Worm (Caenorhabditis elegans) whole organism, L3 larva: ENCODE measurements around the gene nhr-39.

ENCODE experiments used
- R02D3.7 ChIP-seq: fragments of 150-350 bp; optimal IDR thresholded peaks from 2 replicates; lab custom pipeline; 2014; ENCODE audit warnings: missing biosample characterization, missing genetic modification characterization
- ZK546.5 ChIP-seq: sonication (generic microtip); optimal IDR thresholded peaks from 2 replicates; lab custom pipeline; 2017; ENCODE audit warnings: missing biosample characterization, missing genetic modification characterization
- aly-2 ChIP-seq: fragments of 150-350 bp; optimal IDR thresholded peaks from 2 replicates; lab custom pipeline; 2014; ENCODE audit warnings: missing biosample characterization, missing genetic modification characterization
- ama-1 ChIP-seq: fragments of 150-350 bp; optimal IDR thresholded peaks from 2 replicates; lab custom pipeline; 2018
- ceh-16 ChIP-seq: sonication (generic microtip); optimal IDR thresholded peaks from 2 replicates; lab custom pipeline; 2017; ENCODE audit warnings: missing biosample characterization, missing genetic modification characterization
- ceh-28 ChIP-seq: fragments of 150-350 bp; optimal IDR thresholded peaks from 2 replicates; lab custom pipeline; 2014; ENCODE audit warnings: missing biosample characterization, missing genetic modification reagents, missing genetic modification characterization
- ceh-82 ChIP-seq: fragments of 150-350 bp; optimal IDR thresholded peaks from 2 replicates; lab custom pipeline; 2014; ENCODE audit warnings: missing biosample characterization, missing genetic modification characterization
- ceh-9 ChIP-seq: sonication (generic microtip); optimal IDR thresholded peaks from 2 replicates; lab custom pipeline; 2018; ENCODE audit warnings: missing biosample characterization, missing genetic modification characterization
- daf-12 ChIP-seq: fragments of 150-350 bp; optimal IDR thresholded peaks from 2 replicates; lab custom pipeline; 2014; ENCODE audit warnings: missing biosample characterization, missing genetic modification reagents, missing genetic modification characterization
- egl-27 ChIP-seq: sonication (generic microtip); optimal IDR thresholded peaks from 4 replicates; lab custom pipeline; 2017; ENCODE audit warnings: missing biosample characterization, missing genetic modification reagents, missing genetic modification characterization
- egl-5 ChIP-seq: fragments of 150-350 bp; optimal IDR thresholded peaks from 2 replicates; lab custom pipeline; 2017; ENCODE audit warnings: missing biosample characterization, missing genetic modification reagents, missing genetic modification characterization, inconsistent platforms
- elt-2 ChIP-seq: sonication (generic microtip); optimal IDR thresholded peaks from 2 replicates; lab custom pipeline; 2016; ENCODE audit warnings: missing genetic modification reagents, mild to moderate bottlenecking, missing genetic modification characterization, missing compliant biosample characterization
- elt-3 ChIP-seq, 3 experiments: fragments of 150-350 bp in 1 of 3; sonication (generic microtip) in 2 of 3; optimal IDR thresholded peaks; 2 replicates in 2 of 3; 4 replicates in 1 of 3; lab custom pipeline; 2014 to 2017; ENCODE audit warnings: missing biosample characterization in 3 of 3, missing genetic modification characterization in 3 of 3
- eor-1 ChIP-seq, 2 experiments: fragments of 150-350 bp; optimal IDR thresholded peaks; 2 replicates each; lab custom pipeline; 2014 to 2018; ENCODE audit warnings: missing biosample characterization in 2 of 2, missing genetic modification characterization in 2 of 2
- fkh-10 ChIP-seq: sonication (generic microtip); optimal IDR thresholded peaks from 2 replicates; lab custom pipeline; 2017; ENCODE audit warnings: missing biosample characterization, missing genetic modification reagents, missing genetic modification characterization
- fkh-2 ChIP-seq: fragments of 150-350 bp; optimal IDR thresholded peaks from 2 replicates; lab custom pipeline; 2014; ENCODE audit warnings: missing biosample characterization, missing genetic modification reagents, missing genetic modification characterization
- fos-1 ChIP-seq: fragments of 150-350 bp; optimal IDR thresholded peaks from 2 replicates; lab custom pipeline; 2014; ENCODE audit warnings: missing biosample characterization, missing genetic modification characterization
- lin-15B ChIP-seq: fragments of 150-350 bp; optimal IDR thresholded peaks from 2 replicates; lab custom pipeline; 2014; ENCODE audit warnings: missing biosample characterization, missing genetic modification characterization
- lin-39 ChIP-seq: fragments of 150-350 bp; optimal IDR thresholded peaks from 2 replicates; lab custom pipeline; 2018; ENCODE audit warnings: missing biosample characterization, missing genetic modification reagents, missing genetic modification characterization
- lsy-12 ChIP-seq: sonication (generic microtip); optimal IDR thresholded peaks from 2 replicates; lab custom pipeline; 2016; ENCODE audit warnings: mild to moderate bottlenecking, missing genetic modification characterization, missing compliant biosample characterization
- mdl-1 ChIP-seq: fragments of 150-350 bp; optimal IDR thresholded peaks from 2 replicates; lab custom pipeline; 2014; ENCODE audit warnings: missing biosample characterization, missing genetic modification characterization
- nfya-1 ChIP-seq: sonication (generic microtip); optimal IDR thresholded peaks from 2 replicates; lab custom pipeline; 2017; ENCODE audit warnings: missing genetic modification characterization, mild to moderate bottlenecking, missing compliant biosample characterization, antibody characterized with exemption, moderate library complexity; ENCODE audit not compliant: insufficient read depth
- nhr-11 ChIP-seq: fragments of 150-350 bp; optimal IDR thresholded peaks from 2 replicates; lab custom pipeline; 2014; ENCODE audit warnings: missing biosample characterization, missing genetic modification characterization
- nhr-23 ChIP-seq: fragments of 150-350 bp; optimal IDR thresholded peaks from 2 replicates; lab custom pipeline; 2014; ENCODE audit warnings: missing biosample characterization, missing genetic modification reagents, missing genetic modification characterization
- nhr-237 ChIP-seq: fragments of 150-350 bp; optimal IDR thresholded peaks from 2 replicates; lab custom pipeline; 2014; ENCODE audit warnings: missing biosample characterization, missing genetic modification characterization
- nhr-25 ChIP-seq: sonication (generic microtip); optimal IDR thresholded peaks from 2 replicates; lab custom pipeline; 2017; ENCODE audit warnings: missing biosample characterization, missing genetic modification characterization
- nhr-28 ChIP-seq: fragments of 150-350 bp; optimal IDR thresholded peaks from 2 replicates; lab custom pipeline; 2014; ENCODE audit warnings: missing biosample characterization, missing genetic modification characterization
- nhr-43 ChIP-seq: sonication (generic microtip); optimal IDR thresholded peaks from 2 replicates; lab custom pipeline; 2016; ENCODE audit warnings: mild to moderate bottlenecking, missing genetic modification characterization, missing compliant biosample characterization; ENCODE audit not compliant: poor library complexity, severe bottlenecking
- nhr-67 ChIP-seq: fragments of 150-350 bp; optimal IDR thresholded peaks from 2 replicates; lab custom pipeline; 2014; ENCODE audit warnings: missing biosample characterization, missing genetic modification characterization
- nhr-76 ChIP-seq: fragments of 150-350 bp; sonication (generic microtip); optimal IDR thresholded peaks from 5 replicates; lab custom pipeline; 2014; ENCODE audit warnings: missing biosample characterization, missing genetic modification characterization
- nhr-77 ChIP-seq: fragments of 150-350 bp; optimal IDR thresholded peaks from 2 replicates; lab custom pipeline; 2014; ENCODE audit warnings: missing biosample characterization, missing genetic modification characterization
- pha-4 ChIP-seq: fragments of 150-350 bp; optimal IDR thresholded peaks from 2 replicates; lab custom pipeline; 2014; ENCODE audit warnings: missing biosample characterization, missing genetic modification reagents, missing genetic modification characterization
- sea-2 ChIP-seq: fragments of 150-350 bp; sonication (generic microtip); optimal IDR thresholded peaks from 4 replicates; lab custom pipeline; 2014; ENCODE audit warnings: missing biosample characterization, missing genetic modification reagents, missing genetic modification characterization
- skn-1 ChIP-seq: fragments of 150-350 bp; optimal IDR thresholded peaks from 2 replicates; lab custom pipeline; 2014; ENCODE audit warnings: missing biosample characterization, missing genetic modification characterization
- tbx-2 ChIP-seq: sonication (generic microtip); optimal IDR thresholded peaks from 2 replicates; lab custom pipeline; 2016; ENCODE audit warnings: mild to moderate bottlenecking, missing genetic modification characterization, missing compliant biosample characterization
- unc-39 ChIP-seq: sonication (generic microtip); optimal IDR thresholded peaks from 4 replicates; lab custom pipeline; 2017; ENCODE audit warnings: missing biosample characterization, missing genetic modification characterization
- zag-1 ChIP-seq: fragments of 150-350 bp; optimal IDR thresholded peaks from 2 replicates; lab custom pipeline; 2014; ENCODE audit warnings: missing biosample characterization, missing genetic modification characterization
- ztf-11 ChIP-seq: fragments of 150-350 bp; optimal IDR thresholded peaks from 2 replicates; lab custom pipeline; 2014; ENCODE audit warnings: missing biosample characterization, missing genetic modification characterization
- ztf-4 ChIP-seq: fragments of 150-350 bp; optimal IDR thresholded peaks from 2 replicates; lab custom pipeline; 2014; ENCODE audit warnings: missing biosample characterization, missing genetic modification characterization

Gene nhr-39

DNA sequence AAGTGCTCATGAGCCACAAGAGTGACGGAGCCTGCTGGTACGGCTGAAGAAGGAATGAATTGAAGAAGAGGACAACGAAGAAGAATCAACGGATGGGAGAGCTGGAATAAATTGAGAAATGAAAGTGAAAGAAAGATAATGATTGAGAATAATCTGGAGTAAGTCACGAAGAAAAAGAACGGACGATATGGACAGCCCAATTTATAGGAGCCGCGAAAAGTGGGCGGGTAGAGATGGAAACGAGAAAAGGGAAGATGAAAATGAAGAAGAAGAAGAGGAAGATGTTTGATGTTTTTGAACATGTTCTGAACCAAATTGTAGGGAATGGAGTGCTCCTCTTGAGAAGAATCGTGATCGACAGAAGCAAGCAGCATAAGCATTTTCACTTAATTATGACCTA, 36.7 kb upstream of the nhr-39 start, which contains the start of gene slc-17.7:
Gene slc-17.7 (minus strand): TSS at position 101 of the 400 bp plus-strand sequence.
- TF ChIP-seq egl-5 (tag; lab: Kevin White, UChicago) = no peak
- no peak for TF ChIP-seq ceh-82 (tag; lab: Kevin White, UChicago)
- TF ChIP-seq nhr-237 (tag; lab: Kevin White, UChicago) = no peak
- no peak for TF ChIP-seq ceh-16 (tag; lab: Kevin White, UChicago)
- TF ChIP-seq eor-1 (tag; optimal IDR thresholded peaks at IDR 0.05; lab: Kevin White, UChicago) = no peak
- TF ChIP-seq nhr-77 (tag; lab: Kevin White, UChicago) = no peak
- no peak for TF ChIP-seq lin-15B (tag; lab: Kevin White, UChicago)

DNA sequence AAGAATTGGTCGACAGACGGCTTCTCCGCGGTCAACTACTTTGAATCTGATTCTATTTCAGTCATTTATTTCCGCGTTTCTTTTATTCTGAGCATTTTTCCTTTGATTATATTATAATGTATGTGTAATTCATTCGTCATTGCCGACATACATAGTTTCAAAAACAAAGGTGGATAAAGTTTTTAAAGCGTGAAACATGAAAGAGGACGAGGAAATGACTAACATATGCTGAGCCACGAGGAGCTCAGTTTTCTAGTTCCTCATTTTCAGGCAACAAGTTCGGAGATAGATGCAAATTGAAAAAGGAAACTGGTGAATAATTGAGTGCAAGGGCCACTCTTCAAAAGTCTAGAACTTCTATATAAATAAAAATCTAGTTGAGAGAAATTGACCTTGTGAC, 34.9 kb upstream of the nhr-39 start:
- TF ChIP-seq fkh-2 (tag; lab: Kevin White, UChicago) (no peak), ama-1 (lab: Kevin White, UChicago) (no peak), nfya-1 (no peak), egl-5 (tag; lab: Kevin White, UChicago) (no peak)
- TF ChIP-seq, all 47 proteins: peak for 0

DNA sequence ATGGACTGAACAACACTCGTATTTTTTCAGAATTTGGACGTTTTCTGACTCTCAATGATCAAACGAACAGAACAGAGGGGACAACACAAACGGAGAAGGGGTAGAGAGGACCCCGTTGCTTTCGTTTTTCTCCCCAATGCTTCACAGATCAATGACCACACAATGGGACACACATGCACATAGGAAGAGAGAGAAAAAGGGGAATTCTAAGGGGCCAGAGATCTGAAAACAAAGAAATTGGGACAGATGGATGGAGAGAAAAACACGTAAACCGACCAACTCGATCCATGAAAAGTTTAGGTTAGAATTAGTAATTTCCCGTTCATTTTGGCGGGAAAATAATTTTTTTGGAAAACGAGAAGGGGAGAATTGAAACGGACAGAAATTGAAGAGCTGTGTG, 32.7 kb upstream of the nhr-39 start:
- TF ChIP-seq nfya-1 (peak; percentile 34), nhr-11 (tag; lab: Kevin White, UChicago) (no peak), mdl-1 (tag; lab: Kevin White, UChicago) (no peak), nhr-43 (no peak), lsy-12 (tag; lab: Kevin White, UChicago) (no peak), nhr-28 (tag; lab: Kevin White, UChicago) (no peak), fkh-10 (no peak), egl-27 (tag; lab: Kevin White, UChicago) (no peak), unc-39 (tag; lab: Kevin White, UChicago) (no peak)

DNA sequence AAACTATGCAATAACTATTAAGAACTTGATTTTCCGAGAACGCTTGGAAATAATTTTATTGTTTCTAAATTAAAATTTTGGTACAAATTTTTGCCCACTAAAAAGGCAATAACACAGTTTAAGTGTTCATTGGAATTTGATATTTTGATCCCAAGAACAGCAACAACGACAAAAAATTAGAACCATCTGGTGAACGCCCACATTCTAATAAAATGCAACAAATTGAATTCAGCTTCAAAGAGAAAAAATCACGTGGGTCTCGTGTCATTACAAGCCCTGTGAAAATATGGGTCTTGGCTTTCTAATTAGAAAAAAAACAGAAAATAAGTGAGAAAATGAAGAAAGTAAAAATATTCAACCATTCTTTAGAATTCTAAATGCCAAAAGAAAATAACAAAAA, 31.3 kb upstream of the nhr-39 start:
- no peak for TF ChIP-seq nhr-23 (tag; lab: Kevin White, UChicago)
- no peak for TF ChIP-seq nhr-237 (tag; lab: Kevin White, UChicago)
- no peak for TF ChIP-seq aly-2 (tag; lab: Kevin White, UChicago)
- no peak for TF ChIP-seq R02D3.7 (tag; lab: Kevin White, UChicago)
- TF ChIP-seq fos-1 (tag; lab: Kevin White, UChicago) = no peak
- no peak for TF ChIP-seq elt-2 (tag; lab: Kevin White, UChicago)
- TF ChIP-seq zag-1 (tag; lab: Kevin White, UChicago) = no peak
- TF ChIP-seq lsy-12 (tag; lab: Kevin White, UChicago) = no peak

DNA sequence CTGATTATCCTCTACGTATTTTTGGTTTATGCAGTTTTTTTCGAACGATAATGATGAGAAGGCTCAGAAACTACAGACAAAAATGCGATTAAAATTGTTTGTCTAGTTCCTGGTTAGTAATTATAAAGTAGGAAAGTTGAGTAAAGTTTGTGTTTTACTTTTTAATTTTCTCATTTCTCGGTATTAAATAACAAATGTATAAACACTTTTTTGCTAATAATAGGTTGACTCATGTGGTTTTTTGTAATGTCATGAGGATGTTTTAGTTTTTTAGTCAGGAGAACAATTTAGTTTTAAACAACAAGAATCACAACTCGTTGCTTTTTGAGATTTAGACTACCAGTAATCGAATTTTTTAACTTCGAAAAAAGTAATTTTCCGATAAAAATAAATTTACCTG, 30.5 kb upstream of the nhr-39 start:
- TF ChIP-seq eor-1 (tag; optimal IDR thresholded peaks at IDR 0.05; lab: Kevin White, UChicago) (no peak), ztf-11 (no peak), nhr-28 (tag; lab: Kevin White, UChicago) (no peak), nfya-1 (no peak), nhr-25 (tag; lab: Kevin White, UChicago) (no peak), mdl-1 (tag; lab: Kevin White, UChicago) (no peak), lin-39 (tag; lab: Kevin White, UChicago) (no peak), R02D3.7 (tag; lab: Kevin White, UChicago) (no peak), skn-1 (tag; lab: Kevin White, UChicago) (no peak), nhr-237 (tag; lab: Kevin White, UChicago) (no peak), nhr-67 (no peak), ama-1 (lab: Kevin White, UChicago) (no peak), elt-3 (tag; optimal IDR thresholded peaks at IDR 0.05; lab: Kevin White, UChicago) (no peak), ceh-82 (tag; lab: Kevin White, UChicago) (no peak)

DNA sequence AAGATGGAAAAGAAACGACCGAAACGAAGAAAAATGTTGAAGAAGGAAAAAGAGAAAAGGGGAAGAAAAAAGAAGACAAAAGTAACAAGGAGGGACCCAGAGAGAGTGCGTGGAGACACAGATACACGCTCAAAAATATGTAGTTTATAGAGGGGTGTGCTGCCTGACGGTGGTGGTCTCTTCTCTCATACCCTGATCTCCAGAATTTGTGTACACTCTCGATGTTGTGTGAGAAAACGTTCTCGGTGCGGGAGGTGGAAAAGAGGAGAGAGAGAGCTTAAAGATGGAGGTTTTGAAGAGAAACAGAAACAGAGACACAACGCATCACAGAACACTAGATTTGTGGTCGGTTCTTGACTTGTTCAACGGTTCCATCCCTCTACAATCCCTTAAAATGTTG, 29.5 kb upstream of the nhr-39 start:
- TF ChIP-seq fos-1 (tag; lab: Kevin White, UChicago) (no peak), mdl-1 (tag; lab: Kevin White, UChicago) (no peak), egl-27 (tag; lab: Kevin White, UChicago) (peak; percentile 21), unc-39 (tag; lab: Kevin White, UChicago) (no peak), R02D3.7 (tag; lab: Kevin White, UChicago) (peak; percentile 9), ceh-28 (tag; lab: Kevin White, UChicago) (peak; percentile 59), nhr-77 (tag; lab: Kevin White, UChicago) (no peak), ztf-4 (tag; lab: Kevin White, UChicago) (no peak), pha-4 (tag; lab: Kevin White, UChicago) (peak; percentile 33), nhr-76 (tag; lab: Kevin White, UChicago) (no peak), elt-2 (tag; lab: Kevin White, UChicago) (no peak), ztf-11 (no peak), ceh-9 (no peak), egl-5 (tag; lab: Kevin White, UChicago) (peak; percentile 8), ama-1 (lab: Kevin White, UChicago) (no peak), nfya-1 (peak; percentile 70), ZK546.5 (tag; lab: Kevin White, UChicago) (no peak), tbx-2 (peak; percentile 31), sea-2 (GFP tag; lab: Kevin White, UChicago) (no peak), nhr-237 (tag; lab: Kevin White, UChicago) (no peak), daf-12 (no peak), lin-15B (tag; lab: Kevin White, UChicago) (peak; percentile 45), fkh-2 (tag; lab: Kevin White, UChicago) (no peak), nhr-67 (no peak), nhr-43 (peak; percentile 40), skn-1 (tag; lab: Kevin White, UChicago) (no peak), fkh-10 (peak; percentile 46)
